Fruit fly (Drosophila melanogaster) whole organism, embryonic: ENCODE results near the gene CG15152.

ENCODE experiments used
- Antp ChIP-seq: fragments of 200-800 bp; sonication (Bioruptor generic); optimal IDR thresholded peaks from 3 replicates; lab custom pipeline; 2016; ENCODE audit warnings: missing biosample characterization, missing genetic modification characterization
- CG10462 ChIP-seq: fragments of 200-800 bp; sonication (Bioruptor generic); optimal IDR thresholded peaks from 2 replicates; lab custom pipeline; 2016; ENCODE audit warnings: missing biosample characterization, missing genetic modification characterization
- CG11398 ChIP-seq: fragments of 200-800 bp; sonication (Bioruptor generic); optimal IDR thresholded peaks from 2 replicates; lab custom pipeline; 2016; ENCODE audit warnings: missing biosample characterization, missing genetic modification characterization
- CG11723 ChIP-seq: fragments of 200-800 bp; sonication (Bioruptor generic); optimal IDR thresholded peaks from 2 replicates; lab custom pipeline; 2017; ENCODE audit warnings: missing biosample characterization, mild to moderate bottlenecking, missing genetic modification characterization
- CG1233 ChIP-seq: fragments of 200-800 bp; sonication (Bioruptor generic); optimal IDR thresholded peaks from 4 replicates; lab custom pipeline; 2018; ENCODE audit warnings: missing biosample characterization, mild to moderate bottlenecking, missing genetic modification characterization
- CG14441 ChIP-seq: fragments of 200-800 bp; sonication (Bioruptor generic); IDR thresholded peaks from 2 replicates; pipeline ENCODE4 v1.3.6; 2022; ENCODE audit warnings: missing biosample characterization, missing genetic modification characterization
- CG17829 ChIP-seq: fragments of 200-800 bp; optimal IDR thresholded peaks from 2 replicates; lab custom pipeline; 2019; ENCODE audit warnings: missing biosample characterization, mild to moderate bottlenecking, missing genetic modification characterization, moderate library complexity
- CG2129 ChIP-seq: fragments of 200-800 bp; sonication (Bioruptor generic); IDR thresholded peaks from 2 replicates; pipeline ENCODE4 v1.3.6; 2022; ENCODE audit warnings: missing biosample characterization, missing genetic modification characterization; ENCODE audit not compliant: partially characterized antibody
- CG2875 ChIP-seq: fragments of 200-800 bp; sonication (Bioruptor generic); optimal IDR thresholded peaks from 2 replicates; lab custom pipeline; 2017; ENCODE audit warnings: missing biosample characterization, mild to moderate bottlenecking, missing genetic modification characterization, missing genetic modification reagents
- CG30020 ChIP-seq: fragments of 200-800 bp; optimal IDR thresholded peaks from 2 replicates; lab custom pipeline; 2019; ENCODE audit warnings: missing biosample characterization, mild to moderate bottlenecking, missing genetic modification characterization, moderate library complexity
- CG30403 ChIP-seq: fragments of 200-800 bp; sonication (Bioruptor generic); optimal IDR thresholded peaks from 3 replicates; lab custom pipeline; 2016; ENCODE audit warnings: missing biosample characterization, missing genetic modification characterization
- CG3407 ChIP-seq: fragments of 200-800 bp; sonication (Bioruptor generic); optimal IDR thresholded peaks from 2 replicates; lab custom pipeline; 2018; ENCODE audit warnings: missing biosample characterization, mild to moderate bottlenecking, missing genetic modification characterization
- CG6654 ChIP-seq: fragments of 200-800 bp; sonication (Bioruptor generic); optimal IDR thresholded peaks from 2 replicates; lab custom pipeline; 2017; ENCODE audit warnings: missing biosample characterization, mild to moderate bottlenecking, missing genetic modification characterization
- CG6813 ChIP-seq: fragments of 200-800 bp; sonication (Bioruptor generic); optimal IDR thresholded peaks from 2 replicates; lab custom pipeline; 2017; ENCODE audit warnings: missing biosample characterization, missing genetic modification characterization, mild to moderate bottlenecking, moderate library complexity, missing genetic modification reagents
- CG7271 ChIP-seq: fragments of 200-800 bp; sonication (Bioruptor generic); optimal IDR thresholded peaks from 2 replicates; lab custom pipeline; 2018; ENCODE audit warnings: missing biosample characterization, mild to moderate bottlenecking, missing genetic modification characterization, moderate library complexity
- CG7357 ChIP-seq: fragments of 200-800 bp; sonication (Bioruptor generic); IDR thresholded peaks from 3 replicates; pipeline ENCODE4 v1.3.6; 2022; ENCODE audit warnings: missing biosample characterization, missing genetic modification characterization
- CG7372 ChIP-seq: fragments of 200-800 bp; sonication (Bioruptor generic); IDR thresholded peaks from 2 replicates; pipeline ENCODE4 v1.3.6; 2022; ENCODE audit warnings: missing biosample characterization, missing genetic modification characterization
- CG7556 ChIP-seq: fragments of 200-800 bp; sonication (Bioruptor generic); optimal IDR thresholded peaks from 2 replicates; lab custom pipeline; 2017; ENCODE audit warnings: missing biosample characterization, mild to moderate bottlenecking, missing genetic modification characterization
- CG7786 ChIP-seq: fragments of 200-800 bp; sonication (Bioruptor generic); optimal IDR thresholded peaks from 2 replicates; lab custom pipeline; 2016; ENCODE audit warnings: missing biosample characterization, missing genetic modification characterization
- CkIIα-i1 ChIP-seq: fragments of 200-800 bp; sonication (Bioruptor generic); IDR thresholded peaks from 2 replicates; pipeline ENCODE4 v1.3.6; 2022; ENCODE audit warnings: missing biosample characterization, missing genetic modification characterization
- HHEX ChIP-seq: fragments of 200-800 bp; sonication (Bioruptor generic); optimal IDR thresholded peaks from 3 replicates; lab custom pipeline; 2017; ENCODE audit warnings: missing biosample characterization, mild to moderate bottlenecking, missing genetic modification characterization, missing genetic modification reagents
- Meics ChIP-seq: fragments of 200-800 bp; sonication (Bioruptor generic); optimal IDR thresholded peaks from 2 replicates; lab custom pipeline; 2017; ENCODE audit warnings: missing biosample characterization, mild to moderate bottlenecking, missing genetic modification characterization
- Opbp ChIP-seq: fragments of 200-800 bp; sonication (Bioruptor generic); IDR thresholded peaks from 3 replicates; pipeline ENCODE4 v1.3.6; 2022; ENCODE audit warnings: missing biosample characterization, missing genetic modification characterization; ENCODE audit not compliant: partially characterized antibody
- Poxn ChIP-seq: fragments of 200-800 bp; sonication (Bioruptor generic); IDR thresholded peaks from 2 replicates; pipeline ENCODE4 v1.3.6; 2022; ENCODE audit warnings: missing biosample characterization, missing genetic modification characterization
- Sox102F ChIP-seq: fragments of 200-800 bp; sonication (Bioruptor generic); optimal IDR thresholded peaks from 2 replicates; lab custom pipeline; 2018; ENCODE audit warnings: missing biosample characterization, mild to moderate bottlenecking, missing genetic modification characterization, moderate library complexity
- Stat92E ChIP-seq, 3 experiments: fragments of >200 bp in 2 of 3; fragments of 200-800 bp in 1 of 3; sonication (Bioruptor generic) in 1 of 3; optimal IDR thresholded peaks; 2 replicates each; lab custom pipeline; 2017 to 2019; ENCODE audit warnings: missing biosample characterization in 3 of 3, missing genetic modification characterization in 3 of 3, mild to moderate bottlenecking in 1 of 3, moderate library complexity in 1 of 3
- Tbp ChIP-seq: fragments of >200 bp; optimal IDR thresholded peaks from 2 replicates; lab custom pipeline; 2018; ENCODE audit warnings: missing biosample characterization, missing genetic modification characterization
- Xrp1 ChIP-seq: fragments of 200-800 bp; sonication (Bioruptor generic); IDR thresholded peaks from 2 replicates; pipeline ENCODE4 v1.3.6; 2022; ENCODE audit warnings: missing biosample characterization, missing genetic modification characterization
- ab ChIP-seq: fragments of 200-800 bp; sonication (Bioruptor generic); optimal IDR thresholded peaks from 2 replicates; lab custom pipeline; 2016; ENCODE audit warnings: missing biosample characterization, missing genetic modification characterization
- ap ChIP-seq: fragments of 200-800 bp; sonication (Bioruptor generic); IDR thresholded peaks from 2 replicates; pipeline ENCODE4 v1.3.6; 2022; ENCODE audit warnings: missing biosample characterization, missing genetic modification characterization
- ci ChIP-seq: fragments of 200-800 bp; sonication (Bioruptor generic); IDR thresholded peaks from 3 replicates; pipeline ENCODE4 v1.3.6; 2022; ENCODE audit warnings: missing biosample characterization, missing genetic modification characterization
- danr ChIP-seq: fragments of 200-800 bp; sonication (Bioruptor generic); IDR thresholded peaks from 2 replicates; pipeline ENCODE4 v1.3.6; 2022; ENCODE audit warnings: missing biosample characterization, missing genetic modification characterization
- dm ChIP-seq: fragments of 200-800 bp; sonication (Bioruptor generic); optimal IDR thresholded peaks from 3 replicates; lab custom pipeline; 2016; ENCODE audit warnings: missing biosample characterization, missing genetic modification characterization
- exex ChIP-seq: fragments of 200-800 bp; sonication (Bioruptor generic); optimal IDR thresholded peaks from 4 replicates; lab custom pipeline; 2018; ENCODE audit warnings: missing biosample characterization, mild to moderate bottlenecking, missing genetic modification characterization, moderate library complexity
- gcm2 ChIP-seq: fragments of 200-800 bp; sonication (Bioruptor generic); optimal IDR thresholded peaks from 2 replicates; lab custom pipeline; 2016; ENCODE audit warnings: missing biosample characterization, missing genetic modification characterization
- her ChIP-seq: fragments of 200-800 bp; sonication (Bioruptor generic); optimal IDR thresholded peaks from 2 replicates; lab custom pipeline; 2016; ENCODE audit warnings: missing biosample characterization, missing genetic modification characterization
- kah ChIP-seq: fragments of 200-800 bp; sonication (Bioruptor generic); optimal IDR thresholded peaks from 2 replicates; lab custom pipeline; 2018; ENCODE audit warnings: missing biosample characterization, mild to moderate bottlenecking, missing genetic modification characterization
- lab ChIP-seq: fragments of 200-800 bp; sonication (Bioruptor generic); optimal IDR thresholded peaks from 3 replicates; lab custom pipeline; 2017; ENCODE audit warnings: missing biosample characterization, missing genetic modification characterization, mild to moderate bottlenecking, moderate library complexity, missing genetic modification reagents
- mirr ChIP-seq: fragments of 200-800 bp; sonication (Bioruptor generic); optimal IDR thresholded peaks from 3 replicates; lab custom pipeline; 2018; ENCODE audit warnings: missing biosample characterization, mild to moderate bottlenecking, missing genetic modification characterization
- nerfin-2 ChIP-seq: fragments of 200-800 bp; sonication (Bioruptor generic); IDR thresholded peaks from 2 replicates; pipeline ENCODE4 v1.3.6; 2022; ENCODE audit warnings: missing biosample characterization, missing genetic modification characterization; ENCODE audit not compliant: partially characterized antibody
- nom ChIP-seq: fragments of 200-800 bp; sonication (Bioruptor generic); optimal IDR thresholded peaks from 2 replicates; lab custom pipeline; 2017; ENCODE audit warnings: missing biosample characterization, missing genetic modification characterization, mild to moderate bottlenecking, moderate library complexity, missing genetic modification reagents
- onecut ChIP-seq: fragments of 200-800 bp; sonication (Bioruptor generic); IDR thresholded peaks from 2 replicates; pipeline ENCODE4 v1.3.6; 2022; ENCODE audit warnings: missing biosample characterization, missing genetic modification characterization
- org-1 ChIP-seq: fragments of 200-800 bp; sonication (Bioruptor generic); optimal IDR thresholded peaks from 2 replicates; lab custom pipeline; 2017; ENCODE audit warnings: missing biosample characterization, missing genetic modification characterization
- pan ChIP-seq, 4 experiments: fragments of >200 bp in 3 of 4; fragments of 200-800 bp in 1 of 4; sonication (Bioruptor generic) in 1 of 4; optimal IDR thresholded peaks in 3 of 4; IDR thresholded peaks in 1 of 4; 2 replicates each; pipeline versions ENCODE4 v1.3.6 to Lab custom; 2017 to 2022; ENCODE audit warnings: missing biosample characterization in 2 of 4, missing genetic modification characterization in 2 of 4, mixed read lengths in 1 of 4
- phol ChIP-seq: fragments of 200-800 bp; sonication (Bioruptor generic); optimal IDR thresholded peaks from 3 replicates; lab custom pipeline; 2018; ENCODE audit warnings: missing biosample characterization, mild to moderate bottlenecking, missing genetic modification characterization, moderate library complexity
- slp2 ChIP-seq: fragments of 200-800 bp; sonication (Bioruptor generic); optimal IDR thresholded peaks from 2 replicates; lab custom pipeline; 2016; ENCODE audit warnings: missing biosample characterization, missing genetic modification characterization
- zf30C ChIP-seq: fragments of 200-800 bp; sonication (Bioruptor generic); optimal IDR thresholded peaks from 3 replicates; lab custom pipeline; 2018; ENCODE audit warnings: missing biosample characterization, mild to moderate bottlenecking, missing genetic modification characterization

CG15152 gene

dm6 chr2L:18150393-18151133 is 36.2 kb downstream of the CG15152 start (continued):
- no peak for TF ChIP-seq CG3407 (GFP tag; lab: Kevin White, UChicago)
- no peak for TF ChIP-seq her
- TF ChIP-seq nom (GFP tag; lab: Kevin White, UChicago): no peak
- no peak for TF ChIP-seq pan (optimal IDR thresholded peaks at IDR 0.05; lab: Kevin White, UChicago)
- peak in 1 of 2 experiments; percentile 78 for TF ChIP-seq pan (GFP tag; optimal IDR thresholded peaks at IDR 0.05 in 1 of 2, IDR thresholded peaks at IDR 0.05 in 1 of 2)
- peak; percentile 7 for TF ChIP-seq mirr (GFP tag; lab: Kevin White, UChicago)
- peak; percentile 86 for TF ChIP-seq zf30C (GFP tag; lab: Kevin White, UChicago)
- 0 out of 3 replicates have a peak, but pooled peaks have one; percentile 24 for TF ChIP-seq Opbp (GFP tag; lab: Robert Waterston, UW)
- no peak for TF ChIP-seq ab (GFP tag; lab: Kevin White, UChicago)
- no peak for TF ChIP-seq CG30403
- TF ChIP-seq CG2875 (GFP tag; lab: Kevin White, UChicago): no peak
- TF ChIP-seq CkIIα-i1: no peak
- peak; percentile 61; the same call in 1 of the 3 replicates for TF ChIP-seq ci (GFP tag; lab: Robert Waterston, UW)
- TF ChIP-seq Poxn (GFP tag; lab: Robert Waterston, UW): no peak
- TF ChIP-seq CG7556 (GFP tag; lab: Kevin White, UChicago): peak; percentile 49
- TF ChIP-seq Antp (GFP tag; lab: Kevin White, UChicago): peak; percentile 52
- no peak for TF ChIP-seq CG10462 (GFP tag; lab: Kevin White, UChicago)
- no peak for TF ChIP-seq danr (GFP tag; lab: Robert Waterston, UW)
- no peak for TF ChIP-seq slp2 (GFP tag; lab: Kevin White, UChicago)
- no peak for TF ChIP-seq CG6654 (GFP tag; lab: Kevin White, UChicago)
- peak; percentile 26 for TF ChIP-seq Meics (GFP tag; lab: Kevin White, UChicago)
- TF ChIP-seq CG7786: no peak
- peak; percentile 9; the same call in 1 of the 3 replicates for TF ChIP-seq CG7357 (GFP tag; lab: Robert Waterston, UW)
- TF ChIP-seq Xrp1 (GFP tag; lab: Robert Waterston, UW): peak; percentile 32; the same call in 1 of the 2 replicates
- TF ChIP-seq ap: 0 out of 2 replicates have a peak, but pooled peaks have one; percentile 6
- TF ChIP-seq gcm2 (GFP tag; lab: Kevin White, UChicago): no peak
- TF ChIP-seq Tbp (GFP tag; lab: Kevin White, UChicago): no peak
- no peak for TF ChIP-seq nerfin-2 (GFP tag; lab: Robert Waterston, UW)
- no peak for TF ChIP-seq dm (GFP tag; lab: Kevin White, UChicago)
- no peak for TF ChIP-seq CG6813 (GFP tag; lab: Kevin White, UChicago)
- TF ChIP-seq phol (tag; lab: Kevin White, UChicago): no peak
- no peak for TF ChIP-seq CG17829 (tag; lab: Kevin White, UChicago)
- TF ChIP-seq CG11398 (GFP tag; lab: Kevin White, UChicago): no peak
- TF ChIP-seq CG1233 (GFP tag; lab: Kevin White, UChicago): no peak
- no peak for TF ChIP-seq CG30020 (tag; lab: Kevin White, UChicago)
- TF ChIP-seq Stat92E (GFP tag; optimal IDR thresholded peaks at IDR 0.05; lab: Kevin White, UChicago): peak in 2 of 3 experiments; percentile 20 to 73
- no peak for TF ChIP-seq Sox102F (GFP tag; lab: Kevin White, UChicago)
- TF ChIP-seq kah: no peak
- no peak for TF ChIP-seq exex (tag; lab: Kevin White, UChicago)
- TF ChIP-seq CG2129 (GFP tag; lab: Robert Waterston, UW): no peak
- no peak for TF ChIP-seq HHEX (GFP tag; lab: Kevin White, UChicago)
- TF ChIP-seq CG7372 (GFP tag; lab: Robert Waterston, UW): peak; percentile 11; the same call in 1 of the 2 replicates
- peak; percentile 34 for TF ChIP-seq onecut (GFP tag; lab: Robert Waterston, UW)
- peak; percentile 63 for TF ChIP-seq CG14441 (GFP tag; lab: Robert Waterston, UW)
- TF ChIP-seq lab (GFP tag; lab: Kevin White, UChicago): peak; percentile 44
- peak; percentile 5 for TF ChIP-seq org-1 (GFP tag; lab: Kevin White, UChicago)
- TF ChIP-seq CG11723: no peak
- TF ChIP-seq CG7271 (tag; lab: Kevin White, UChicago): no peak
